Worm (Caenorhabditis elegans) whole organism, mixed stage, embryonic: ENCODE results near the gene srz-6.

Source experiments
- ceh-83 ChIP-seq: fragments of 200-800 bp; sonication (Bioruptor generic); optimal IDR thresholded peaks from 2 replicates; lab custom pipeline; 2018; ENCODE audit warnings: mild to moderate bottlenecking, missing genetic modification characterization, missing compliant biosample characterization
- ces-1 ChIP-seq: fragments of 150-350 bp; optimal IDR thresholded peaks from 2 replicates; lab custom pipeline; 2014; ENCODE audit warnings: missing biosample characterization, missing genetic modification reagents, missing genetic modification characterization
- elt-1 ChIP-seq: sonication (generic microtip); optimal IDR thresholded peaks from 2 replicates; lab custom pipeline; 2017; ENCODE audit warnings: missing genetic modification characterization, mild to moderate bottlenecking, missing compliant biosample characterization, antibody characterized with exemption, moderate library complexity, borderline replicate concordance; ENCODE audit not compliant: insufficient read depth
- flh-1 ChIP-seq: fragments of 200-800 bp; sonication (Bioruptor generic); optimal IDR thresholded peaks from 2 replicates; lab custom pipeline; 2018; ENCODE audit warnings: mild to moderate bottlenecking, missing genetic modification characterization, moderate library complexity, missing compliant biosample characterization
- lin-13 ChIP-seq: fragments of 150-350 bp; optimal IDR thresholded peaks from 2 replicates; lab custom pipeline; 2014; ENCODE audit warnings: missing biosample characterization, missing genetic modification characterization
- lsy-2 ChIP-seq: fragments of 150-350 bp; optimal IDR thresholded peaks from 2 replicates; lab custom pipeline; 2014; ENCODE audit warnings: missing biosample characterization, missing genetic modification characterization
- nhr-237 ChIP-seq: fragments of 150-350 bp; optimal IDR thresholded peaks from 2 replicates; lab custom pipeline; 2014; ENCODE audit warnings: missing biosample characterization, missing genetic modification characterization
- nhr-28 ChIP-seq: fragments of 150-350 bp; optimal IDR thresholded peaks from 2 replicates; lab custom pipeline; 2014; ENCODE audit warnings: missing biosample characterization, missing genetic modification characterization
- pha-4 ChIP-seq: fragments of 150-350 bp; optimal IDR thresholded peaks from 2 replicates; lab custom pipeline; 2018; ENCODE audit warnings: missing biosample characterization, missing genetic modification reagents, missing genetic modification characterization
- sptf-1 ChIP-seq: sonication (generic microtip); optimal IDR thresholded peaks from 2 replicates; lab custom pipeline; 2017; ENCODE audit warnings: mild to moderate bottlenecking, missing genetic modification characterization, moderate library complexity, missing compliant biosample characterization
- unc-39 ChIP-seq: fragments of 150-350 bp; optimal IDR thresholded peaks from 2 replicates; lab custom pipeline; 2014; ENCODE audit warnings: missing biosample characterization, missing genetic modification characterization
- ztf-11 ChIP-seq: fragments of 150-350 bp; optimal IDR thresholded peaks from 2 replicates; lab custom pipeline; 2014; ENCODE audit warnings: missing biosample characterization, missing genetic modification characterization

ce11 chrII:12449849-12450248 is 42.2 kb upstream of the srz-6 start, which contains the start of gene sre-34:
- no peak for TF ChIP-seq flh-1 (GFP tag; lab: Kevin White, UChicago)
- TF ChIP-seq lin-13 (tag; lab: Kevin White, UChicago): no peak
- TF ChIP-seq sptf-1 (tag; lab: Kevin White, UChicago): no peak
- TF ChIP-seq nhr-28 (tag; lab: Kevin White, UChicago): no peak
- no peak for TF ChIP-seq ceh-83 (GFP tag; lab: Kevin White, UChicago)
- TF ChIP-seq unc-39 (tag; lab: Kevin White, UChicago): no peak
- TF ChIP-seq elt-1 (tag; lab: Kevin White, UChicago): no peak
- TF ChIP-seq nhr-237: no peak
- no peak for TF ChIP-seq lsy-2 (tag; lab: Kevin White, UChicago)
- TF ChIP-seq ztf-11 (tag; lab: Kevin White, UChicago): no peak
- no peak for TF ChIP-seq pha-4 (tag; lab: Kevin White, UChicago)
- no peak for TF ChIP-seq ces-1 (GFP tag; lab: Kevin White, UChicago)
